Fruit fly (Drosophila melanogaster) whole organism, embryonic: ENCODE data around the gene prd1.

Experiments used
- CG10147 ChIP-seq: fragments of 200-800 bp; sonication (Bioruptor generic); optimal IDR thresholded peaks from 2 replicates; lab custom pipeline; 2019; ENCODE audit warnings: missing biosample characterization, mild to moderate bottlenecking, missing genetic modification characterization, moderate library complexity
- CG10274 ChIP-seq: fragments of 200-800 bp; sonication (Bioruptor generic); optimal IDR thresholded peaks from 3 replicates; lab custom pipeline; 2017; ENCODE audit warnings: missing biosample characterization, mild to moderate bottlenecking, missing genetic modification characterization
- CG10462 ChIP-seq: fragments of 200-800 bp; sonication (Bioruptor generic); optimal IDR thresholded peaks from 2 replicates; lab custom pipeline; 2016; ENCODE audit warnings: missing biosample characterization, missing genetic modification characterization
- CG10979 ChIP-seq: fragments of 200-800 bp; sonication (Bioruptor generic); optimal IDR thresholded peaks from 2 replicates; lab custom pipeline; 2018; ENCODE audit warnings: missing biosample characterization, mild to moderate bottlenecking, missing genetic modification characterization, moderate library complexity
- CG11093 ChIP-seq: fragments of 200-800 bp; sonication (Bioruptor generic); IDR thresholded peaks from 3 replicates; pipeline ENCODE4 v1.3.6; 2022; ENCODE audit warnings: missing biosample characterization, missing genetic modification characterization
- CG11456 ChIP-seq: fragments of 200-800 bp; sonication (Bioruptor generic); IDR thresholded peaks from 3 replicates; pipeline ENCODE4 v1.3.6; 2022; ENCODE audit warnings: missing biosample characterization, missing genetic modification characterization
- CG12219 ChIP-seq: fragments of 200-800 bp; sonication (Bioruptor generic); optimal IDR thresholded peaks from 3 replicates; lab custom pipeline; 2018; ENCODE audit warnings: missing biosample characterization, mild to moderate bottlenecking, missing genetic modification characterization
- CG14050 ChIP-seq: fragments of 200-800 bp; sonication (Bioruptor generic); IDR thresholded peaks from 3 replicates; pipeline ENCODE4 v1.3.6; 2022; ENCODE audit warnings: missing biosample characterization, missing genetic modification characterization
- CG14965 ChIP-seq: fragments of 200-800 bp; sonication (Bioruptor generic); optimal IDR thresholded peaks from 2 replicates; lab custom pipeline; 2016; ENCODE audit warnings: missing biosample characterization, missing genetic modification characterization, borderline replicate concordance
- CG15514 ChIP-seq: fragments of 200-800 bp; sonication (Bioruptor generic); optimal IDR thresholded peaks from 3 replicates; lab custom pipeline; 2017; ENCODE audit warnings: missing biosample characterization, missing genetic modification characterization, mild to moderate bottlenecking, moderate library complexity, missing genetic modification reagents
- CG15601 ChIP-seq: fragments of 200-800 bp; sonication (Bioruptor generic); optimal IDR thresholded peaks from 3 replicates; lab custom pipeline; 2019; ENCODE audit warnings: missing biosample characterization, mild to moderate bottlenecking, missing genetic modification characterization, moderate library complexity
- CG16815 ChIP-seq: fragments of 200-800 bp; sonication (Bioruptor generic); optimal IDR thresholded peaks from 3 replicates; lab custom pipeline; 2017; ENCODE audit warnings: missing biosample characterization, mild to moderate bottlenecking, missing genetic modification characterization
- CG17912 ChIP-seq: fragments of 200-800 bp; sonication (Bioruptor generic); optimal IDR thresholded peaks from 2 replicates; lab custom pipeline; 2018; ENCODE audit warnings: missing biosample characterization, mild to moderate bottlenecking, missing genetic modification characterization
- CG18262 ChIP-seq: fragments of 200-800 bp; optimal IDR thresholded peaks from 3 replicates; lab custom pipeline; 2019; ENCODE audit warnings: missing biosample characterization, mild to moderate bottlenecking, missing genetic modification characterization, moderate library complexity
- CG18619 ChIP-seq: fragments of 200-800 bp; sonication (Bioruptor generic); optimal IDR thresholded peaks from 3 replicates; lab custom pipeline; 2017; ENCODE audit warnings: missing biosample characterization, mild to moderate bottlenecking, missing genetic modification characterization
- CG2129 ChIP-seq: fragments of 200-800 bp; sonication (Bioruptor generic); IDR thresholded peaks from 2 replicates; pipeline ENCODE4 v1.3.6; 2022; ENCODE audit warnings: missing biosample characterization, missing genetic modification characterization; ENCODE audit not compliant: partially characterized antibody
- CG30431 ChIP-seq: fragments of 200-800 bp; sonication (Bioruptor generic); optimal IDR thresholded peaks from 2 replicates; lab custom pipeline; 2017; ENCODE audit warnings: missing biosample characterization, missing genetic modification characterization
- CG4424 ChIP-seq: fragments of 200-800 bp; sonication (Bioruptor generic); optimal IDR thresholded peaks from 3 replicates; lab custom pipeline; 2016; ENCODE audit warnings: missing biosample characterization, missing genetic modification characterization
- CG6254 ChIP-seq: fragments of 200-800 bp; sonication (Bioruptor generic); optimal IDR thresholded peaks from 3 replicates; lab custom pipeline; 2017; ENCODE audit warnings: mild to moderate bottlenecking, missing biosample characterization, missing genetic modification reagents, missing genetic modification characterization
- CG8765 ChIP-seq: fragments of 200-800 bp; sonication (Bioruptor generic); IDR thresholded peaks from 2 replicates; pipeline ENCODE4 v1.3.6; 2022; ENCODE audit warnings: missing biosample characterization, missing genetic modification characterization
- CG9727 ChIP-seq: fragments of 200-800 bp; sonication (Bioruptor generic); optimal IDR thresholded peaks from 3 replicates; lab custom pipeline; 2017; ENCODE audit warnings: missing biosample characterization, mild to moderate bottlenecking, missing genetic modification characterization
- CTCF ChIP-seq: fragments of 200-800 bp; sonication (Bioruptor generic); optimal IDR thresholded peaks from 2 replicates; lab custom pipeline; 2017; ENCODE audit warnings: missing biosample characterization, mild to moderate bottlenecking, missing genetic modification characterization, moderate library complexity
- Dfd ChIP-seq, 2 experiments: fragments of >200 bp; optimal IDR thresholded peaks; 2 replicates each; lab custom pipeline; 2017; ENCODE audit warnings: missing biosample characterization in 2 of 2, missing genetic modification characterization in 2 of 2
- Dip3 ChIP-seq: fragments of 200-800 bp; sonication (Bioruptor generic); optimal IDR thresholded peaks from 3 replicates; lab custom pipeline; 2016; ENCODE audit warnings: missing biosample characterization, missing genetic modification characterization
- ERR ChIP-seq: fragments of 200-800 bp; sonication (Bioruptor generic); optimal IDR thresholded peaks from 2 replicates; lab custom pipeline; 2016; ENCODE audit warnings: missing biosample characterization, missing genetic modification characterization
- Eip74EF ChIP-seq, 2 experiments: fragments of 200-800 bp in 1 of 2; fragments of >200 bp in 1 of 2; sonication (Bioruptor generic) in 1 of 2; optimal IDR thresholded peaks; 2 replicates each; lab custom pipeline; 2017 to 2019; ENCODE audit warnings: missing biosample characterization in 2 of 2, missing genetic modification characterization in 2 of 2, mild to moderate bottlenecking in 1 of 2, moderate library complexity in 1 of 2
- Ets65A ChIP-seq: fragments of 200-800 bp; sonication (Bioruptor generic); peaks from one replicate; lab custom pipeline; 2016; ENCODE audit warnings: missing biosample characterization, missing genetic modification characterization
- Fer2 ChIP-seq: fragments of 200-800 bp; sonication (Bioruptor generic); optimal IDR thresholded peaks from 2 replicates; lab custom pipeline; 2018; ENCODE audit warnings: missing biosample characterization, mild to moderate bottlenecking, missing genetic modification characterization, moderate library complexity
- H2.0 ChIP-seq: fragments of 200-800 bp; sonication (Bioruptor generic); IDR thresholded peaks from 2 replicates; pipeline ENCODE4 v1.3.6; 2022; ENCODE audit warnings: missing biosample characterization, missing genetic modification characterization
- Mrtf ChIP-seq: fragments of 200-800 bp; sonication (Bioruptor generic); IDR thresholded peaks from 3 replicates; pipeline ENCODE4 v1.3.6; 2022; ENCODE audit warnings: missing biosample characterization, missing genetic modification characterization
- Oli ChIP-seq: fragments of 200-800 bp; sonication (Bioruptor generic); optimal IDR thresholded peaks from 2 replicates; lab custom pipeline; 2018; ENCODE audit warnings: missing biosample characterization, mild to moderate bottlenecking, missing genetic modification characterization, moderate library complexity
- Sox102F ChIP-seq: fragments of 200-800 bp; sonication (Bioruptor generic); optimal IDR thresholded peaks from 2 replicates; lab custom pipeline; 2018; ENCODE audit warnings: missing biosample characterization, mild to moderate bottlenecking, missing genetic modification characterization, moderate library complexity
- Tbp ChIP-seq: fragments of >200 bp; optimal IDR thresholded peaks from 2 replicates; lab custom pipeline; 2018; ENCODE audit warnings: missing biosample characterization, missing genetic modification characterization
- ato ChIP-seq: fragments of 200-800 bp; sonication (Bioruptor generic); IDR thresholded peaks from 2 replicates; pipeline ENCODE4 v1.3.6; 2022; ENCODE audit warnings: missing biosample characterization, missing genetic modification characterization; ENCODE audit not compliant: partially characterized antibody
- cato ChIP-seq: fragments of 200-800 bp; sonication (Bioruptor generic); optimal IDR thresholded peaks from 2 replicates; lab custom pipeline; 2016; ENCODE audit warnings: missing biosample characterization, missing genetic modification characterization, borderline replicate concordance
- croc ChIP-seq: fragments of 200-800 bp; sonication (Bioruptor generic); conservative IDR thresholded peaks from 3 replicates; pipeline ENCODE4 v1.3.6; 2022; ENCODE audit warnings: missing biosample characterization, missing genetic modification characterization
- crp ChIP-seq, 2 experiments: fragments of 200-800 bp; sonication (Bioruptor generic); optimal IDR thresholded peaks; 2 replicates in 1 of 2; 3 replicates in 1 of 2; lab custom pipeline; 2017; ENCODE audit warnings: missing biosample characterization in 2 of 2, missing genetic modification characterization in 2 of 2, mild to moderate bottlenecking in 1 of 2, moderate library complexity in 1 of 2
- dpn ChIP-seq, 2 experiments: fragments of 200-800 bp; sonication (Bioruptor generic); optimal IDR thresholded peaks; 3 replicates each; lab custom pipeline; 2016; ENCODE audit warnings: missing biosample characterization in 2 of 2, missing genetic modification characterization in 2 of 2
- eyg ChIP-seq: fragments of 200-800 bp; sonication (Bioruptor generic); optimal IDR thresholded peaks from 3 replicates; lab custom pipeline; 2016; ENCODE audit warnings: missing biosample characterization, missing genetic modification characterization
- grn ChIP-seq: fragments of 200-800 bp; sonication (Bioruptor generic); optimal IDR thresholded peaks from 3 replicates; lab custom pipeline; 2017; ENCODE audit warnings: missing biosample characterization, missing genetic modification characterization
- hkb ChIP-seq, 2 experiments: fragments of 200-800 bp in 1 of 2; fragments of >200 bp in 1 of 2; sonication (Bioruptor generic) in 1 of 2; IDR thresholded peaks in 1 of 2; optimal IDR thresholded peaks in 1 of 2; 2 replicates each; pipeline versions ENCODE4 v1.3.6 to Lab custom; 2017 to 2022; ENCODE audit warnings: missing biosample characterization in 1 of 2, missing genetic modification characterization in 1 of 2
- lab ChIP-seq: fragments of 200-800 bp; sonication (Bioruptor generic); optimal IDR thresholded peaks from 3 replicates; lab custom pipeline; 2017; ENCODE audit warnings: missing biosample characterization, missing genetic modification characterization, mild to moderate bottlenecking, moderate library complexity, missing genetic modification reagents
- phol ChIP-seq: fragments of 200-800 bp; sonication (Bioruptor generic); optimal IDR thresholded peaks from 3 replicates; lab custom pipeline; 2018; ENCODE audit warnings: missing biosample characterization, mild to moderate bottlenecking, missing genetic modification characterization, moderate library complexity
- rib ChIP-seq: fragments of 200-800 bp; sonication (Bioruptor generic); IDR thresholded peaks from 2 replicates; pipeline ENCODE4 v1.3.6; 2022; ENCODE audit warnings: missing biosample characterization, missing genetic modification characterization
- sens-2 ChIP-seq: fragments of 200-800 bp; sonication (Bioruptor generic); IDR thresholded peaks from 2 replicates; pipeline ENCODE4 v1.3.6; 2022; ENCODE audit warnings: missing biosample characterization, missing genetic modification characterization
- seq ChIP-seq: fragments of 200-800 bp; sonication (Bioruptor generic); IDR thresholded peaks from 2 replicates; pipeline ENCODE4 v1.3.6; 2022; ENCODE audit warnings: missing biosample characterization, missing genetic modification characterization
- so ChIP-seq: fragments of 200-800 bp; sonication (Bioruptor generic); IDR thresholded peaks from 3 replicates; pipeline ENCODE4 v1.3.6; 2022; ENCODE audit warnings: missing biosample characterization, missing genetic modification characterization
- tin ChIP-seq: fragments of 200-800 bp; sonication (Bioruptor generic); optimal IDR thresholded peaks from 3 replicates; lab custom pipeline; 2016; ENCODE audit warnings: missing biosample characterization, missing genetic modification characterization
- tna ChIP-seq: fragments of 200-800 bp; sonication (Bioruptor generic); IDR thresholded peaks from 2 replicates; pipeline ENCODE4 v1.3.6; 2022; ENCODE audit warnings: missing biosample characterization, missing genetic modification characterization; ENCODE audit not compliant: partially characterized antibody

The prd1 gene

dm6 chr3R:11780181-11780688 is 6.6 kb downstream of the prd1 start (continued):
- TF ChIP-seq CG15601 (tag; lab: Kevin White, UChicago) = peak; percentile 97
- peak; percentile 38 for TF ChIP-seq grn (GFP tag; lab: Kevin White, UChicago)
- TF ChIP-seq CG30431 (GFP tag; lab: Kevin White, UChicago) = peak; percentile 95
- peak in 1 of 2 experiments; percentile 92 for TF ChIP-seq Eip74EF (GFP tag; optimal IDR thresholded peaks at IDR 0.05; lab: Kevin White, UChicago)
- TF ChIP-seq rib (GFP tag; lab: Robert Waterston, UW) = no peak
- peak; percentile 93 for TF ChIP-seq cato
- TF ChIP-seq sens-2 (GFP tag; lab: Robert Waterston, UW) = peak; percentile 81
- peak; percentile 98 for TF ChIP-seq phol (tag; lab: Kevin White, UChicago)
- peak; percentile 81 for TF ChIP-seq H2.0 (GFP tag; lab: Robert Waterston, UW)
- TF ChIP-seq eyg (GFP tag; lab: Kevin White, UChicago) = no peak
- TF ChIP-seq crp (GFP tag; optimal IDR thresholded peaks at IDR 0.05; lab: Kevin White, UChicago) = peak in 1 of 2 experiments; percentile 60
- peak; percentile 96 for TF ChIP-seq CG4424 (GFP tag; lab: Kevin White, UChicago)
- peak; percentile 87 for TF ChIP-seq CG10462
- peak; percentile 98 for TF ChIP-seq CG9727
- TF ChIP-seq CG14965 = no peak
- no peak for TF ChIP-seq CG2129
- TF ChIP-seq CG6254 (GFP tag; lab: Kevin White, UChicago) = peak; percentile 93
- TF ChIP-seq CG10147 (GFP tag; lab: Kevin White, UChicago) = peak; percentile 74
- TF ChIP-seq CG10979 (tag; lab: Kevin White, UChicago) = peak; percentile 99
- peak; percentile 81 for TF ChIP-seq CG12219 (GFP tag; lab: Kevin White, UChicago)
- TF ChIP-seq lab (GFP tag; lab: Kevin White, UChicago) = peak; percentile 76
- TF ChIP-seq ERR (GFP tag; lab: Kevin White, UChicago) = no peak
- peak; percentile 95 for TF ChIP-seq croc (GFP tag; lab: Robert Waterston, UW)
- TF ChIP-seq tna (GFP tag; lab: Robert Waterston, UW) = no peak
- peak; percentile 4 to 86 for TF ChIP-seq dpn (GFP tag; optimal IDR thresholded peaks at IDR 0.05; lab: Kevin White, UChicago)
- TF ChIP-seq CG8765 (GFP tag; lab: Robert Waterston, UW) = peak; percentile 75
- peak; percentile 12 for TF ChIP-seq CG15514 (GFP tag; lab: Kevin White, UChicago)
- TF ChIP-seq CG10274 (GFP tag; lab: Kevin White, UChicago) = peak; percentile 100
- TF ChIP-seq Tbp (GFP tag; lab: Kevin White, UChicago) = no peak
- peak; percentile 75 for TF ChIP-seq Mrtf
- TF ChIP-seq CG16815 = peak; percentile 97
- peak; percentile 94 for TF ChIP-seq tin
- TF ChIP-seq Fer2 (tag; lab: Kevin White, UChicago) = peak; percentile 19
- TF ChIP-seq CG11093 (GFP tag; lab: Robert Waterston, UW) = peak; percentile 84
- TF ChIP-seq hkb (optimal IDR thresholded peaks at IDR 0.05; lab: Kevin White, UChicago) = no peak
- peak; percentile 85 for TF ChIP-seq hkb (GFP tag; IDR thresholded peaks at IDR 0.05; lab: Robert Waterston, UW)
- peak; percentile 87 for TF ChIP-seq CG18619 (GFP tag; lab: Kevin White, UChicago)
- TF ChIP-seq Oli (tag; lab: Kevin White, UChicago) = peak; percentile 95
- no peak for TF ChIP-seq CG11456 (GFP tag; lab: Robert Waterston, UW)
- TF ChIP-seq Dfd (GFP tag; optimal IDR thresholded peaks at IDR 0.05; lab: Kevin White, UChicago) = no peak
- TF ChIP-seq CG18262 (tag; lab: Kevin White, UChicago) = peak; percentile 100
- peak; percentile 52; the same call in 2 of the 3 replicates for TF ChIP-seq CG14050 (GFP tag; lab: Robert Waterston, UW)
- peak; percentile 42 for TF ChIP-seq CTCF (GFP tag; lab: Kevin White, UChicago)
- no peak for TF ChIP-seq ato (GFP tag; lab: Robert Waterston, UW)
- no peak for TF ChIP-seq Dip3 (GFP tag; lab: Kevin White, UChicago)
- peak; percentile 96 for TF ChIP-seq Sox102F (GFP tag; lab: Kevin White, UChicago)
- peak; percentile 40 for TF ChIP-seq CG17912 (GFP tag; lab: Kevin White, UChicago)
- peak; percentile 33; the same call in 1 of the 2 replicates for TF ChIP-seq seq
- TF ChIP-seq so (GFP tag; lab: Robert Waterston, UW) = peak; percentile 70; the same call in 1 of the 3 replicates
- peak; percentile 56 for TF ChIP-seq Ets65A (GFP tag; lab: Kevin White, UChicago)
